Fruit fly (Drosophila melanogaster): Measurements from ENCODE around the gene osa.

osa gene

dm6 chr3R:17681611-17682243 lies 36.4 kb downstream of the osa start:
- TF ChIP-seq CG6854 (GFP tag; optimal IDR thresholded peaks at IDR 0.05) (no peak), CG11762 (GFP tag; optimal IDR thresholded peaks at IDR 0.05; ENCODE audit: insufficient read depth) (no peak), Blimp-1 (GFP tag; optimal IDR thresholded peaks at IDR 0.05) (peak; percentile 26), Hr38 (GFP tag; optimal IDR thresholded peaks at IDR 0.05) (no peak), Sox102F (GFP tag; optimal IDR thresholded peaks at IDR 0.05) (no peak), CG7368 (GFP tag; optimal IDR thresholded peaks at IDR 0.05) (no peak), svp (GFP tag) (no peak)

dm6 chr3R:17680639-17681302 lies 37.4 kb downstream of the osa start:
- TF ChIP-seq fd85E (GFP tag; optimal IDR thresholded peaks at IDR 0.05) (no peak), salr (GFP tag; optimal IDR thresholded peaks at IDR 0.05) (peak in 1 of 2 experiments; percentile 60), spab (GFP tag; optimal IDR thresholded peaks at IDR 0.05) (no peak), cyc (GFP tag; optimal IDR thresholded peaks at IDR 0.05) (no peak), dsx (GFP tag; optimal IDR thresholded peaks at IDR 0.05; ENCODE audit: poor library complexity, severe bottlenecking) (no peak), CG11762 (GFP tag; optimal IDR thresholded peaks at IDR 0.05; ENCODE audit: insufficient read depth) (peak; percentile 36), CG6792 (GFP tag; optimal IDR thresholded peaks at IDR 0.05) (peak; percentile 27), CG15336 (GFP tag; IDR thresholded peaks at IDR 0.05) (no peak; the same call in 1 of the 2 replicates), CG3032 (tag; optimal IDR thresholded peaks at IDR 0.05) (peak; percentile 11), Sox102F (GFP tag; optimal IDR thresholded peaks at IDR 0.05) (peak; percentile 43), Hr39 (GFP tag; optimal IDR thresholded peaks at IDR 0.05) (peak; percentile 28), CG11902 (GFP tag; optimal IDR thresholded peaks at IDR 0.05) (no peak), CG4318 (GFP tag; optimal IDR thresholded peaks at IDR 0.05) (no peak), Eip75B (GFP tag; optimal IDR thresholded peaks at IDR 0.05) (peak; percentile 25), Hr38 (GFP tag; optimal IDR thresholded peaks at IDR 0.05) (no peak), CG6808 (GFP tag; optimal IDR thresholded peaks at IDR 0.05) (no peak), CG34406 (GFP tag; optimal IDR thresholded peaks at IDR 0.05) (peak; percentile 51), CG6854 (GFP tag; optimal IDR thresholded peaks at IDR 0.05) (no peak), eg (GFP tag; IDR thresholded peaks at IDR 0.05) (no peak), esn (GFP tag; optimal IDR thresholded peaks at IDR 0.05) (peak; percentile 71), CG31627 (GFP tag; optimal IDR thresholded peaks at IDR 0.05) (peak; percentile 12), Met (GFP tag; optimal IDR thresholded peaks at IDR 0.05) (peak; percentile 68), CG8119 (GFP tag; IDR thresholded peaks at IDR 0.05) (no peak), dac (GFP tag; optimal IDR thresholded peaks at IDR 0.05) (peak; percentile 40), CG8632 (GFP tag; optimal IDR thresholded peaks at IDR 0.05) (no peak), CG11294 (GFP tag; IDR thresholded peaks at IDR 0.05) (no peak), CG6163 (GFP tag; IDR thresholded peaks at IDR 0.05) (0 out of 3 replicates have a peak, but pooled peaks have one; percentile 9), Hr4 (GFP tag; optimal IDR thresholded peaks at IDR 0.05) (peak; percentile 64), OdsH (GFP tag; optimal IDR thresholded peaks at IDR 0.05) (peak; percentile 53), CG1621 (tag; optimal IDR thresholded peaks at IDR 0.05) (no peak), Gug (GFP tag; IDR thresholded peaks at IDR 0.05) (no peak), achi (GFP tag; optimal IDR thresholded peaks at IDR 0.05) (peak; percentile 57), Smox (GFP tag; optimal IDR thresholded peaks at IDR 0.05) (peak; percentile 69), CG3919 (GFP tag; optimal IDR thresholded peaks at IDR 0.05) (peak; percentile 10), topi (GFP tag; optimal IDR thresholded peaks at IDR 0.05) (peak; percentile 45), CG8319 (GFP tag; optimal IDR thresholded peaks at IDR 0.05) (no peak), vri (GFP tag; optimal IDR thresholded peaks at IDR 0.05) (no peak), fd59A (GFP tag; optimal IDR thresholded peaks at IDR 0.05) (no peak), CG10669 (GFP tag; optimal IDR thresholded peaks at IDR 0.05) (no peak), Blimp-1 (GFP tag; optimal IDR thresholded peaks at IDR 0.05) (no peak), CG7368 (GFP tag; optimal IDR thresholded peaks at IDR 0.05) (peak; percentile 7), CG10631 (GFP tag; optimal IDR thresholded peaks at IDR 0.05) (no peak), svp (GFP tag) (peak; percentile 80), Eip93F (GFP tag; optimal IDR thresholded peaks at IDR 0.05) (peak; percentile 27), CG6276 (GFP tag; optimal IDR thresholded peaks at IDR 0.05) (no peak), CG16779 (tag; optimal IDR thresholded peaks at IDR 0.05) (no peak), Eip78C (GFP tag) (peak; percentile 90)
